Fruit fly (Drosophila melanogaster): ENCODE results near the gene CG6664.

Gene CG6664

DNA sequence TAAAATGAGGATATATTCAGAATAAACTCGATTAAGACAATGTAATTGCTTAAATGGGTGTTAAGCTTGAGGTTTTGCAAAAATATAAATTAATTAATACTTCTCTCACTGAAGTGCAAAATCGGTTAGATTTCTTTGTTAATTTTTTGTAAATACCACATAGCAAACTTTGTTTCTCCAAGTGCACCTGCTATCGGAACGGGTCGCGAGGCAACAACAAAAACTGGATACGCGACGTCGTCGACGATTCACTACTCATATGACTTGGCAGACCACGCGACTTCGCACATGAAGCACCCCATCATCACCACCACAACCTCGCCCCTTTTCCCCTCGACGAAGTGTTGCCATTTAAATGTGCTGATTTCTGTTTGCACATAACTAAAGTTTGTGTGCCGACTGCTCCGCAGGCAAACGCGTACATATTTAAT, 8.9 kb downstream of the CG6664 start:
- TF ChIP-seq CG8478 (optimal IDR thresholded peaks at IDR 0.05): no peak
- no peak for TF ChIP-seq CTCF (optimal IDR thresholded peaks at IDR 0.05)

DNA sequence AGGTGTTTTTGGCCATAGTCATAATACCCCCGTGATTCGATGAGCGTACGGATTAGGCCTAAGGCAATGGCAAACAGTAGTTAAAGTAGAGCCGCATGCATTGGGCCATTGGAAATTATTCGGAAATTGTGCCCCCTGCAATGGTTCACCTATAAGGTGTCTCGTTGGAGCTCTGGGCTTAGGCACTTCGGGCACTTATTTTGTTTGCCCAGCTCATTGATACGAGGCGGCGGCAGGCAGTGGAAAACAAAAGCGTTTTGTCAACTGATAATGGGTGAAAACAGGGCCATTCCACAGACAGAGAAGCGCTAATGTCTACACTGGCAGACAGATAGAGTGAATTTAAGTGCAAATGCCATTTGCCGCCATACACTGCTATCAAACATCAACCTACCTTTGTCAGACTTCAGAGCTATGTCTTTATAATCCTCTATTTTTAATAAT, 9.7 kb downstream of the CG6664 start:
- no peak for TF ChIP-seq CG8478 (optimal IDR thresholded peaks at IDR 0.05)
- TF ChIP-seq CTCF (optimal IDR thresholded peaks at IDR 0.05): no peak

DNA sequence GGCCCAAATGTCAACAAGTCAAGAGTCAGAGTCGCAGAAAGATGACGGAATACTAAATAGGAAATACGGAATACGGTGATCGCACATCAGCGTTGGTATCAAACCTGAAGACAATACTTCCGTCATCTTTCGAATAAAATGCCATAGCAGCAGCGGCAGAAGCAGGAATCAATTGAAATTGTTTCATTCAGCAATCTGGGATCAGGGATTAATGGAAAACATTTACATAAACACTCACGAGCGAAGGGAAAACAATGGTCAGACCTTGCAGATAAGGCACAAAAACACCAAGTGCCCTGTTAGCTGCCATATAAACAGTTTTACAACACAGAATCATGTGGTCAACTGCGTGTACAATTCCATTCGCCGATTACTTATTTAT, 10.6 kb downstream of the CG6664 start:
- TF ChIP-seq CTCF (optimal IDR thresholded peaks at IDR 0.05): no peak
- TF ChIP-seq CG8478 (optimal IDR thresholded peaks at IDR 0.05): no peak

DNA sequence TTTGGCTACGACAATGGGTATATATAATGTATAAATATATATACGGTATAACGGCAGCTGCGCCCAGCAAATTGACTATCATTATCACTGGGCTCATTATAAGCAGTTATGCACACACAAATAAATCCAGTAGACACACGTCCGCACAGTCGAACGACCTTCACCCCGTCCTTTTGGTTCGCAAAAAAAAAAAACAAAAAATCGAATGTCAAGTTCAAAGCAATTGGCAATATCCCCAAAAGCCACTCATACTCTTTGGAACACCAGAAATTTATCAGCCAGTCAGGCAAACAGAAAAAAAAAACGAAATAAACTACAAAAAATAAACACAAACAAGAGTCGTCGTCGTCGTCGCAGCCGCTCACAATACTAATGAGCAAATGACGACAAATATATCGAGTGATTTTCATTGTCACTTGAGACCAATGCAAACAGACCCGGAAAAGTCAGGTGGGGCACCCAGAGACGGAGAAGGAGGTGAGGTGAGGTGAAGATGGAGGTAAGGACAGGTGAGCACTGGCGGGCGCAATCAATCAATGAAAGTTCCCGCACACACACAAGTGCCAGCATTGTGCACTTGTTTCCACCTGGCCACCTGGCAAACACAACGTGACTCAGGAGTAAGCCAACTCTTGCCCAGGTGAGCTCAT, 11.1 kb downstream of the CG6664 start:
- TF ChIP-seq CTCF (optimal IDR thresholded peaks at IDR 0.05) (no peak), CG8478 (optimal IDR thresholded peaks at IDR 0.05) (no peak)

DNA sequence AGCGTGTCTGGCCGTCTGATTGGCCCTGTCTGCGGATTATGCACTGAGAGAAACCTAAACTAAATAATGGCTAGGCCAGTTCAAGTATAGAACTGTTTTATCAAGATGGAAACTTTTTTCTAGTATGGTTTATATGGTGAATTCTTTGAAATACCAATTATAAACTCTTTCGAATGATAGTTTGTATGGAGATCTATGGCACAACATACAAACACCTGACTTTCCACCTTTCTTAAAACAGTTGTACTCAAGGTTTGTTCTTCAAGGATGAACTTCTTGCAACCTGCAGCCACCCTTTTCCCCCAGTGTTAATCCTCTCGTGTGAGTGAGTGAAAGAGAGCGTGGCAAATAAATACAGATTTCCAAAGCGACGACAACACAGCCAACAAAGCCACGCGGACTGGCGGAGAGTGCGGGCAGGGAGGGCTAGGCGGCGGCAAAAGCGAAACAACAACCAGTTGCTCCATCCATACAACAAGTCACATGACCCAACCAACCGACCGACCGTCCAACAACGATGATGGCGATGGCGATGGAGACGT, 11.7 kb downstream of the CG6664 start:
- TF ChIP-seq CTCF (optimal IDR thresholded peaks at IDR 0.05) (no peak), CG8478 (optimal IDR thresholded peaks at IDR 0.05) (no peak)

DNA sequence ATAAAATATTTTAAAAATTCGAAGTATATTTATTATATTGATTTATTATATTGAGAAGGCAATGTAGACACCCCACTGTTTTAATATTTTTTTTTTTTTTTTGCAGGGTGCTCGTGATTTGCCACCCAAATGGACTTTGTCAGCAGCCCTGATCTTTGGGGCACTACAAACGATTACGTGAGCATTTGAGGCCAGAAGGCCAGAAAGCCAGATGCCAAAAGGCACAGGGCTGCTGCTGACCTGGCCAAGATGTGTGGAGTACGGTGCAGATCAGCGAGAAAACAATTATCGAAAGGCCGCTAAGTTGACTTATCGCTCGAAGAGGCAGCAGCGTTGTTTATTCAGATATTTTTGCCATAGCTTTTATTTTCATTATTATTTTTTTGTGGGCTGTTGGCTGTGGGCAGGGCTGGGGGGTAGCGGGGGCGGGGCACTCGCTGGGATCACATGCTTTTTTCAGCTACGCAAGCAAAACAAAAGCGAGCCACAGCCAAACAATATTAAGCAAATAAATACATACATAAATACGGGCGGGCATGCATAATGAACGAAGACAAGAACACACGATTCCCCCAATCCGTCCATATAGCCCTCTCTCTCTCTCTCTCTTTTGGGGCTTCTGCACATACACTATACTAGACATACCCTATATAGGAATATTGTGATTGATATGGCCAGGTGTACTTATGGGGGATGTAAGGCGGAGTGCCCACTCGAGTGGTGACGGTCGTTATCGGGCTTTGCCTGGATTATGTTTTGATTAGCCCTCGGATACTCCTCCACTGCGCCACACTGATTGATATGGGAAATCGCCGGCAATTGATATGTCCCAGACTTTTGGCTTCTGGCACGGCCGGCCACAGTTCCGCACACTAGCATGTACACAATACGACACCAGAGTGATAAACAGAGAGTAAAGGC, 12.5 kb downstream of the CG6664 start:
- TF ChIP-seq CTCF (optimal IDR thresholded peaks at IDR 0.05) (no peak), CG8478 (optimal IDR thresholded peaks at IDR 0.05) (no peak)

DNA sequence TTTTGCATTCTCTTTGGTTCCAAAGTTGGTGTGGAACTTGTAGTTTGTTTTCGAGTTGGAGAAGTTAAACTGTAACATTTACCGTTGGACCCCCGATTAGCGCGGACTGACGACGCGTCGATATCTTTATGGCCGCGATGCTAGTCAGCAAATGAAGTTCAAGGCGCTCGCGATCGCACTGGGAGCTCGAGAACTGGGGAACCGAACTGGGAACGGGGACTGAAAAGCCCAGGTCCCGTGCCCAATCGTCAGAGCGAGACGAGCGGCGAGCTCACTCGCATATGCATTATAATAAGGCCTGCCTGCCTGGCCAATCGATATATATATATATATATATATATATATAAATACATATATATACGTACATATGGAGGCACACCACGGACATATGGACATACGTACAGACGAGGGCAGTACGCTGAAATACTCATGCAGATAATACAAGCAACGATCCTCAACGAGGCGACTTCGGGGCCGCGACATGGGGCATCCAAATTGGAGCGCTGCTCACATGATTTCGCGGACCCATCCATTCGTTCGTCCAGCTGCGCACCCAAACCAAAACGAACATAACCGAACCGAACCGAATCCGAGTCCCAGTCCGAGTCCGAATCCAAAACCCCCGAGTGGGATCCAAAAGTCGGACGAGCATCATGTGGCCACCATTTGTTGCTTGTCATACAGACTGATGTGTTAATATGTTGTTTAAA, 13.7 kb downstream of the CG6664 start:
- TF ChIP-seq CTCF (optimal IDR thresholded peaks at IDR 0.05) (no peak), CG8478 (optimal IDR thresholded peaks at IDR 0.05) (no peak)

DNA sequence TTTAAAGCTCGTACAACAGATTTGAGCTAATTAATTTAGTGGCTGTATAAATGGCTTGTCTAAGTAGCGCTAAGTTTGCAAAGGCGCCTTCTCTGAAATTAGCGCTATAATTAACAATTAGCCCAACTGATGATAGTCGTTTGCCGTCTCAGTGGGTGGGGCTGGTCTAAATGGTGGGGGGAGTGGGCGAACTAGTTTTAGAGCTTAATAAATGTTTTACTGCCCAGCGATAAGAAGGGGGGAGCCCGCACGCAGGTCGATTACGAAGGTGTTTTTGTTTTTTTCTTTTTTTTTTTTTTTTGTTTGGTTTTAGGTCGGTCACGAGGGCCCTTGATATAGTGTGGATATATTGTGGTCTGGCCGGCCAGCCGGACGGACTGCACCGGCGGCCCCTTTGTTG, 14.9 kb downstream of the CG6664 start:
- TF ChIP-seq CTCF (optimal IDR thresholded peaks at IDR 0.05) (no peak), CG8478 (optimal IDR thresholded peaks at IDR 0.05) (no peak)

DNA sequence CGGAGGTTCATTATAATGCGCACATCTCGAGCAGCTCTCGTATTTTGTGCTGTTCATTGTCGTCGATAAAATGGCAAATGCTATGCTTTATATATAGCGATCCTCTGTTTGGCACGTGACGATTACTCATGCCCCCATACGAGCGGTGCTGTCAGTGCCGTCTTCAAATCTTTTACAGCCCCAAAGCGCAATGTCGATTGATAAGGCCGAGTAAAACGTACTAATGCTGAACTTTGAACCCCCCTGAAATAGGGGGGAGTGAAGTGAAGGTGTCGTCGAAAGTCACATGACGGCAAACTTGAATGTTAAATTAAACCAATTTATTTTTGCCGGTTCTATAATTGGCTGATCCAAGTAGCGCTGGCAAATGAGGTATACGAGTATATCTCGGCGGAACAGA, 15.7 kb downstream of the CG6664 start:
- TF ChIP-seq CTCF (optimal IDR thresholded peaks at IDR 0.05): no peak
- no peak for TF ChIP-seq CG8478 (optimal IDR thresholded peaks at IDR 0.05)

DNA sequence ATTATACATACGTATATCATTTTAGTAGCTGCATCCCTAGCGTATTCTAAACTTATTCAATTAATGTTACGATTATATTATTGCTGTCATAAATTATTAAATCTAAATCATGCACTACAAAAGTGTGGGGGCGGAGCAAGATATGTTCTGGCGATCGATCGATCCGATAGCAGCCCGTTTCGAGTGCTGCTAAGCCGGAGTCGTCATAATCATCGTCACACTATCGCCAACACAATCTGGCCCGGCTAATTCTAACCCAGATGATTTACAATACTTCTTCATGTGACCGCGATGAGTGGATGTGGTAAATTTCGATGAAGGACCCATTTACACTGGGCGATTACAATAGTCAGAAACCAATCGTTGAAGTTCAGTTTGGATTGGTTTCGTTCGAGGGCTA, 21.2 kb downstream of the CG6664 start:
- no peak for TF ChIP-seq CG8478 (optimal IDR thresholded peaks at IDR 0.05)
- TF ChIP-seq CTCF (optimal IDR thresholded peaks at IDR 0.05): no peak

DNA sequence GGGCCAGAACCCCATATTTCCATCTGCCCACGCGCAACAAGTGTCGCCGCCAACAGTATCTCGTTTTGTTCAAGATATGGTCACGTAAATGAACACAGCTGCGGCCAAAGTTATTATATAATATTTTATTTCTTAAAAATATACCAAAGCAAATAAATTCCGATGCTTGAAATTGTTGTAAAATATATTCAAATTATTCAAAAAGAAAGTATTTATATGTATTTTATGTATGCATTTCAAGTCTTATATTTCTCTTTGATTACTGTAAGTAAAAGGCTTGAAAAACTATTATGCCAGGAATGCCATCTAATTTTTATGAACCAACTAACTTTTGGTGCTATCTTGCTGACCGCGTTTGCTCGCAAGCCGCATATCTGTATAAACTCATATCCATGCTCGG, 26.8 kb downstream of the CG6664 start:
- TF ChIP-seq CTCF (optimal IDR thresholded peaks at IDR 0.05) (no peak), CG8478 (optimal IDR thresholded peaks at IDR 0.05) (no peak)

DNA sequence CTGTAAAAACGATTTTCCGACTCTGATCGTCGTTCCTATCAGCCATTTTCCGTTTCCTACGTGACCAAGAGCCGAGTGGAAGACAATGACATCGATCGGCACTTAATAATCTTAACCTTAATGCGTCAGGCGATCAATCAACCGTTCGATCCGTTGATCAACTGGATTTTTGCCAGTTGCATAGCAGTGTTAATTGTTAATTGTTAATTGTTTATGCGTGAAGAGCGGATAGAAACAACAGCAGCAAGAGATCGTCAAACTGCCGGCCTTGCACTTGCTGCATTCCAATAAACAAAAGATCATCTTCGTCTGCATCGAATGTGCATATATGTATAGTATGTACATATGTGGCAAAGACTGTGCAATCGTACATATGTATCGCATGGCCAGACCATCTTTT, 27.5 kb downstream of the CG6664 start:
- no peak for TF ChIP-seq CTCF (optimal IDR thresholded peaks at IDR 0.05)
- no peak for TF ChIP-seq CG8478 (optimal IDR thresholded peaks at IDR 0.05)

DNA sequence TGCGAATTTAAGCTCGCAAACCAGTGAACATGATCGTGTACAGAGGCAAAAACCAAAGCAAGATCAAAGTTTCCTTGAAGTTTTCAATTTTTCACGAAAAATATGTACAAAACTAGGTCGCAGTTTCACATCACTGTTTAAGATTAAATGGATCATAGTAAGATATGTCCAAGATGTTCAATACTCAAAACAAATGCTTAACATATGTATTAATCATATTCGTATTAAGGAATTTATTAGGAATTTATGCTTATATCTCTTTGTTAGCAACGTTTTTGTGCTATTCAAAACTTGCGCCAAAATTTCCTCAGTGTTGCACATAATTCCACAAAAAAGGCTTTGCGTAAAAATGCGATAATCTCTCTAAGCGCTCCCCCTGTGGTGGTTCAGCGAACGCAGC, 28.6 kb downstream of the CG6664 start:
- TF ChIP-seq CG8478 (optimal IDR thresholded peaks at IDR 0.05) (no peak), CTCF (optimal IDR thresholded peaks at IDR 0.05) (no peak)

DNA sequence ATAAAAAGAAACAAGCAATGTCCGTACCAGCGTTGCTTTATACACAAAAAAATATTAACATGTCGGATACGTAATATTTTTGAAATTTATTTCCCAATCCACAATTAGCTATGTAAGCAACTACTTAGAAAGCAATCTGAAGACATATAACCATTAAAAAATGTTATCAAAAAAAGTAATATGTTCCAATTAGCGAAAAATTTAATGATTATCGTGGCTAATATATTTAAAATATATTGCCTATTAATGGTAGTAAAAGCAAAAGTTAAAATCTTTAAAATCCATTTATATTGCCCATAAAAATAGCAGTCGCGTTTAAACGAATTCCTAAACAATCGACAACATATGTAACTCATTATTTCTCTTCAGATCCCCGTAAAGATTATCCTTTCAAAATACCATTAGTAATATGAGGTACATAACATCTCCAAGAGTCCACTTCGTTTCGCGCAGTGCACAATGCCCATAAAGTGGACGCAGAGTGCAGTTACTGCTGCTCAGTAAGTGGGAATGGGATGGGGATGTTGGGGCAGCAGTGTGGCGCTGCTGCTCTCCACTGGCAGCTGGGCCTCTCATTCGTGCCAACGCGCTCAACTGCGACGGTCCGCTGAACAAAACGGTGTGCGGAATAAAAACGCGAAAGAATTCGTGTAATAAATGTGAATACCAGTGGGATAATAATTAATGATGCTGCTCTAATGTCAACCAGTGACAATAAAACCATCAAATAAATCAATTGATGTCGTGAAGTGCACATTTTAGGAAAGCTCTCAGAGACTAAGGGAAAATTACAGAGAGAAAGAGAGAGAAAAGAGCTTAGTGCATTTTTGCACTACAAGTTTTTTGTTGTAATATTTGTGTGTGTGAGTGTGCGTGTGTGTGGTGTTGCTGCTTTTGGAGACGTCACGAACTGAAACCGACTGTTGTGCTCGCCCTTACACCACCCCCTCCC, 29.6 kb downstream of the CG6664 start:
- TF ChIP-seq CTCF (optimal IDR thresholded peaks at IDR 0.05): no peak
- TF ChIP-seq CG8478 (optimal IDR thresholded peaks at IDR 0.05): no peak

Measured in S2 (cell line).